Worm (Caenorhabditis elegans) whole organism, L4 larva: ENCODE measurements around the gene sax-2.

Experiments
- D1046.2 ChIP-seq: fragments of 200-800 bp; sonication (Bioruptor generic); IDR thresholded peaks from 2 replicates; pipeline ENCODE4 v1.3.6; 2022; ENCODE audit warnings: missing genetic modification characterization, missing compliant biosample characterization
- T26A8.4 ChIP-seq: fragments of 200-800 bp; sonication (Bioruptor generic); IDR thresholded peaks from 2 replicates; pipeline ENCODE4 v1.3.6; 2022; ENCODE audit warnings: missing genetic modification characterization, missing compliant biosample characterization
- Y105C5A.15 ChIP-seq: fragments of 200-800 bp; sonication (Bioruptor generic); IDR thresholded peaks from 2 replicates; pipeline ENCODE4 v1.3.6; 2022; ENCODE audit warnings: missing genetic modification characterization, missing compliant biosample characterization
- ZK337.2 ChIP-seq: fragments of 200-800 bp; sonication (Bioruptor generic); IDR thresholded peaks from 2 replicates; pipeline ENCODE4 v1.3.6; 2022; ENCODE audit warnings: missing genetic modification reagents, missing genetic modification characterization, missing compliant biosample characterization
- ZK546.5 ChIP-seq, 2 experiments: sonication (generic microtip); optimal IDR thresholded peaks; 2 replicates each; lab custom pipeline; 2017; ENCODE audit warnings: missing biosample characterization in 2 of 2, missing genetic modification characterization in 2 of 2
- aha-1 ChIP-seq: fragments of 150-350 bp; peaks from one replicate; lab custom pipeline; 2014; ENCODE audit warnings: missing biosample characterization, missing genetic modification characterization
- arid-1 ChIP-seq: fragments of 200-800 bp; sonication (Bioruptor generic); conservative IDR thresholded peaks from 2 replicates; pipeline ENCODE4 v1.3.6; 2022; ENCODE audit warnings: missing genetic modification reagents, missing genetic modification characterization, missing compliant biosample characterization
- ceh-82 ChIP-seq: sonication (generic microtip); optimal IDR thresholded peaks from 2 replicates; lab custom pipeline; 2017; ENCODE audit warnings: missing biosample characterization, missing genetic modification characterization
- cey-2 ChIP-seq: sonication (generic microtip); optimal IDR thresholded peaks from 3 replicates; lab custom pipeline; 2017; ENCODE audit warnings: missing genetic modification characterization, mild to moderate bottlenecking, missing compliant biosample characterization, antibody characterized with exemption, borderline replicate concordance; ENCODE audit not compliant: insufficient read depth
- ctbp-1 ChIP-seq: fragments of 200-800 bp; sonication (Bioruptor generic); IDR thresholded peaks from 2 replicates; pipeline ENCODE4 v1.3.6; 2022; ENCODE audit warnings: missing genetic modification reagents, missing genetic modification characterization, missing compliant biosample characterization
- daf-12 ChIP-seq: fragments of 150-350 bp; optimal IDR thresholded peaks from 2 replicates; lab custom pipeline; 2014; ENCODE audit warnings: missing biosample characterization, missing genetic modification reagents, missing genetic modification characterization
- daf-16 ChIP-seq, 3 experiments: sonication (generic microtip); optimal IDR thresholded peaks; 2 replicates each; lab custom pipeline; 2016 to 2017; ENCODE audit warnings: missing genetic modification characterization in 3 of 3, missing genetic modification reagents in 3 of 3, mild to moderate bottlenecking in 2 of 3, missing compliant biosample characterization in 2 of 3, missing biosample characterization in 1 of 3, moderate library complexity in 1 of 3
- daf-8 ChIP-seq: fragments of 200-800 bp; sonication (Bioruptor generic); IDR thresholded peaks from 2 replicates; pipeline ENCODE4 v1.3.6; 2022; ENCODE audit warnings: missing genetic modification characterization, missing compliant biosample characterization
- dmd-6 ChIP-seq: fragments of 200-800 bp; sonication (Bioruptor generic); IDR thresholded peaks from 2 replicates; pipeline ENCODE4 v1.3.6; 2022; ENCODE audit warnings: missing genetic modification reagents, missing genetic modification characterization, missing compliant biosample characterization
- duxl-1 ChIP-seq: sonication (generic microtip); optimal IDR thresholded peaks from 2 replicates; lab custom pipeline; 2016; ENCODE audit warnings: mild to moderate bottlenecking, missing genetic modification characterization, moderate library complexity, missing compliant biosample characterization; ENCODE audit not compliant: poor library complexity
- egl-43 ChIP-seq: fragments of 200-800 bp; sonication (Bioruptor generic); IDR thresholded peaks from 2 replicates; pipeline ENCODE4 v1.3.6; 2022; ENCODE audit warnings: missing genetic modification reagents, missing genetic modification characterization, missing compliant biosample characterization
- hlh-11 ChIP-seq: fragments of 200-800 bp; sonication (Bioruptor generic); optimal IDR thresholded peaks from 2 replicates; lab custom pipeline; 2018; ENCODE audit warnings: mild to moderate bottlenecking, missing genetic modification characterization, missing compliant biosample characterization
- hlh-30 ChIP-seq: sonication (generic microtip); optimal IDR thresholded peaks from 2 replicates; lab custom pipeline; 2017; ENCODE audit warnings: antibody characterized with exemption, mild to moderate bottlenecking, missing genetic modification characterization, missing compliant biosample characterization; ENCODE audit not compliant: insufficient read depth
- hmg-1.1 ChIP-seq: fragments of 200-800 bp; sonication (Bioruptor generic); IDR thresholded peaks from 2 replicates; pipeline ENCODE4 v1.3.6; 2022; ENCODE audit warnings: missing genetic modification reagents, missing genetic modification characterization, missing compliant biosample characterization
- lim-7 ChIP-seq: fragments of 200-800 bp; sonication (Bioruptor generic); IDR thresholded peaks from 2 replicates; pipeline ENCODE4 v1.3.6; 2022; ENCODE audit warnings: missing genetic modification characterization, missing compliant biosample characterization
- lsy-2 ChIP-seq, 2 experiments: fragments of 150-350 bp in 1 of 2; sonication (generic microtip) in 1 of 2; optimal IDR thresholded peaks; 2 replicates each; lab custom pipeline; 2014 to 2017; ENCODE audit warnings: missing biosample characterization in 2 of 2, missing genetic modification characterization in 2 of 2
- madf-5 ChIP-seq, 2 experiments: fragments of 200-800 bp; sonication (Bioruptor generic); IDR thresholded peaks; 2 replicates each; pipeline ENCODE4 v1.3.6; 2022; ENCODE audit warnings: missing compliant biosample characterization in 2 of 2, missing genetic modification characterization in 2 of 2
- mdl-1 ChIP-seq, 2 experiments: fragments of 150-350 bp in 1 of 2; sonication (generic microtip) in 1 of 2; optimal IDR thresholded peaks; 2 replicates each; lab custom pipeline; 2014 to 2017; ENCODE audit warnings: missing biosample characterization in 2 of 2, missing genetic modification characterization in 2 of 2
- mep-1 ChIP-seq: fragments of 150-350 bp; sonication (generic microtip); optimal IDR thresholded peaks from 3 replicates; lab custom pipeline; 2014; ENCODE audit warnings: missing biosample characterization, missing genetic modification characterization
- mxl-3 ChIP-seq: fragments of 200-800 bp; sonication (Bioruptor generic); optimal IDR thresholded peaks from 2 replicates; lab custom pipeline; 2018; ENCODE audit warnings: mild to moderate bottlenecking, missing genetic modification characterization, missing compliant biosample characterization
- nhr-10 ChIP-seq: fragments of 150-350 bp; optimal IDR thresholded peaks from 2 replicates; lab custom pipeline; 2014; ENCODE audit warnings: missing biosample characterization, missing genetic modification characterization
- nhr-11 ChIP-seq: fragments of 150-350 bp; optimal IDR thresholded peaks from 2 replicates; lab custom pipeline; 2014; ENCODE audit warnings: missing biosample characterization, missing genetic modification characterization
- nhr-28 ChIP-seq: fragments of 150-350 bp; optimal IDR thresholded peaks from 2 replicates; lab custom pipeline; 2014; ENCODE audit warnings: missing biosample characterization, missing genetic modification characterization
- nhr-42 ChIP-seq: fragments of 200-800 bp; sonication (Bioruptor generic); IDR thresholded peaks from 2 replicates; pipeline ENCODE4 v1.3.6; 2022; ENCODE audit warnings: missing genetic modification characterization, missing compliant biosample characterization
- nhr-48 ChIP-seq: sonication (generic microtip); optimal IDR thresholded peaks from 2 replicates; lab custom pipeline; 2016; ENCODE audit warnings: mild to moderate bottlenecking, missing genetic modification characterization, missing compliant biosample characterization
- saeg-2 ChIP-seq: fragments of 200-800 bp; sonication (Bioruptor generic); IDR thresholded peaks from 2 replicates; pipeline ENCODE4 v1.3.6; 2022; ENCODE audit warnings: missing genetic modification reagents, missing genetic modification characterization, missing compliant biosample characterization
- sdz-12 ChIP-seq: fragments of 200-800 bp; sonication (Bioruptor generic); optimal IDR thresholded peaks from 2 replicates; lab custom pipeline; 2018; ENCODE audit warnings: mild to moderate bottlenecking, missing genetic modification characterization, missing compliant biosample characterization
- snpc-1.2 ChIP-seq: fragments of 200-800 bp; sonication (Bioruptor generic); IDR thresholded peaks from 2 replicates; pipeline ENCODE4 v1.3.6; 2022; ENCODE audit warnings: missing genetic modification reagents, missing genetic modification characterization, missing compliant biosample characterization
- spr-3 ChIP-seq: fragments of 200-800 bp; sonication (Bioruptor generic); optimal IDR thresholded peaks from 2 replicates; lab custom pipeline; 2018; ENCODE audit warnings: mild to moderate bottlenecking, missing genetic modification characterization, missing compliant biosample characterization
- tra-1 ChIP-seq: fragments of 200-800 bp; sonication (Bioruptor generic); IDR thresholded peaks from 2 replicates; pipeline ENCODE4 v1.3.6; 2022; ENCODE audit warnings: missing genetic modification reagents, missing genetic modification characterization, missing compliant biosample characterization
- unc-62 ChIP-seq, 3 experiments: fragments of 150-350 bp in 1 of 3; sonication (generic microtip); optimal IDR thresholded peaks in 2 of 3; peaks in 1 of 3; 1 replicate in 1 of 3; 2 replicates in 2 of 3; lab custom pipeline; 2014 to 2017; ENCODE audit warnings: missing biosample characterization in 3 of 3, missing genetic modification characterization in 3 of 3, missing genetic modification reagents in 3 of 3, missing genotype in 1 of 3
- vab-7 ChIP-seq: fragments of 200-800 bp; sonication (Bioruptor generic); IDR thresholded peaks from 2 replicates; pipeline ENCODE4 v1.3.6; 2022; ENCODE audit warnings: missing genetic modification reagents, missing genetic modification characterization, missing compliant biosample characterization
- zag-1 ChIP-seq: fragments of 150-350 bp; optimal IDR thresholded peaks from 2 replicates; lab custom pipeline; 2014; ENCODE audit warnings: missing biosample characterization, missing genetic modification characterization
- zfp-3 ChIP-seq: fragments of 200-800 bp; sonication (Bioruptor generic); conservative IDR thresholded peaks from 2 replicates; pipeline ENCODE4 v1.3.6; 2022; ENCODE audit warnings: missing genetic modification reagents, missing genetic modification characterization, missing compliant biosample characterization

The sax-2 gene

DNA sequence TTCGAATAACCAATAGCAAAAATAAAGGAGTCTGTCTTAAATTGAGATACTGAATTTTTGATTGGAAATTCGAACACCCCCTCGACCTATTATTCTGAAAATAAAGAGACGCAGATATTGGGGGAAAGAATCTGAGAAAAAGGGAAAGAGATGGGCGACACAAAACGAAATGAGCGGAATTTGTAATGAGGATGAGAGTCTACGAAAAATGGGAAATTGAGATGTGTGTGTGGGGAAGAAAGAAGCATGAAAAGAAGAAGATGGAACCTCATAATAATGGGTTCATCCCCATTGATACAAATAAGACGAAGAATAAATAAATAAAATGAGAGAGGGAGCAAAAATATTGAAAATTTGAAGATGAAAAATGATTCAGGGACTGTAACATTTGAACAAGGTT, 24.0 kb upstream of the sax-2 start, which contains the start of gene cah-1:
Gene cah-1 (minus strand): TSS at position 101 of the 400 bp plus-strand sequence.
- TF ChIP-seq spr-3 (GFP tag; lab: Kevin White, UChicago) = no peak
- no peak for TF ChIP-seq cey-2 (tag; lab: Kevin White, UChicago)
- TF ChIP-seq nhr-42 = no peak
- no peak for TF ChIP-seq nhr-10 (tag; lab: Kevin White, UChicago)
- TF ChIP-seq duxl-1 = no peak
- no peak for TF ChIP-seq snpc-1.2
- no peak for TF ChIP-seq lim-7
- no peak for TF ChIP-seq lsy-2 (tag; optimal IDR thresholded peaks at IDR 0.05; lab: Kevin White, UChicago)
- TF ChIP-seq ceh-82 (tag; lab: Kevin White, UChicago) = no peak
- TF ChIP-seq egl-43 (GFP tag; lab: Robert Waterston, UW) = no peak
- no peak for TF ChIP-seq daf-16 (GFP tag; optimal IDR thresholded peaks at IDR 0.05; lab: Kevin White, UChicago)
- TF ChIP-seq daf-16 (tag; optimal IDR thresholded peaks at IDR 0.05; lab: Kevin White, UChicago) = no peak
- TF ChIP-seq arid-1 (GFP tag; lab: Robert Waterston, UW) = no peak
- TF ChIP-seq madf-5 (GFP tag; IDR thresholded peaks at IDR 0.05; lab: Robert Waterston, UW) = no peak
- no peak for TF ChIP-seq nhr-11
- no peak for TF ChIP-seq ZK546.5 (tag; optimal IDR thresholded peaks at IDR 0.05; lab: Kevin White, UChicago)
- TF ChIP-seq dmd-6 (GFP tag; lab: Robert Waterston, UW) = no peak
- no peak for TF ChIP-seq ZK337.2 (GFP tag; lab: Robert Waterston, UW)

DNA sequence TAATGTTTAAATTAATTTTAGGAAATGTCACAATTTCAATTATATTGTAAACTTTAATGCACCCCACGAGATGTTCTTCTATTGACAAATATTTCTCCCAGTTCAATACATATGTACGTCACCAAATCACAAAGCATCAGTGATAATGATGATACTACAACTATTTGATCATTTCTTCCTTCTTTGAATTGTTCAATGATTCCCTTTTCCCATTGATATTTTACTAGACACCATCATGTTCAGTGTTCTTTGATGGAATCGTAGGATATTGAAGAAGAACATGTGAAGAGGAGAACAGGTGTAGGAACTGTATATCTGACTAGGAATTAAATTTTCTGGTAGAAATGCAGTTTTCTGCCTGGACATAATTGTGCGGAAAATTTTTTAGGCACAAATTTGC, 20.0 kb upstream of the sax-2 start:
- peak in 1 of 2 experiments; percentile 88 for TF ChIP-seq unc-62 (GFP tag; optimal IDR thresholded peaks at IDR 0.05 in 1 of 2; lab: Kevin White, UChicago)
- TF ChIP-seq unc-62 (tag; optimal IDR thresholded peaks at IDR 0.05; lab: Kevin White, UChicago) = no peak
- no peak for TF ChIP-seq saeg-2
- 0 out of 2 replicates have a peak, but pooled peaks have one; percentile 21 for TF ChIP-seq dmd-6 (GFP tag; lab: Robert Waterston, UW)
- TF ChIP-seq hlh-30 = peak; percentile 20
- peak; percentile 6 to 51 for TF ChIP-seq mdl-1 (tag; optimal IDR thresholded peaks at IDR 0.05; lab: Kevin White, UChicago)
- TF ChIP-seq hlh-11 (tag; lab: Kevin White, UChicago) = peak; percentile 27
- TF ChIP-seq nhr-28 (tag; lab: Kevin White, UChicago) = peak; percentile 44
- TF ChIP-seq egl-43 (GFP tag; lab: Robert Waterston, UW) = no peak
- peak; percentile 36 for TF ChIP-seq nhr-48

DNA sequence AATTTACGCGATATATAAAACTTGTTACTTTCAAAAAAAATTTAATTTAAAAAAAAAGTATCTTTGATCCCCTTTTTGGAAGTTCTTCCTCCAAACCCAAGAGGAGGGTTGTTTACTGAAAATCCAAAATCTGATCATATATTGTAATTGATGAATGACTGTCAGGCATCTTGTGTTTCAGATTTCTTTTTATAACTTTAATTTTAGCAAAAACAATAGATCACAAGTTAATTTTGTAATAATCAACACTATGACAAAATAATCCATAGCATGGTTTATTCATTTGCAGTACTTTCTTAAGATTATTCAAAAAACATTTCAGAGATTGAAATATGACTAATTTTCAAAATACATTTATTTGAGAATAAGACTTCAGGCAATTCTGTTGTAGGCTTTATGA, 17.2 kb upstream of the sax-2 start:
- TF ChIP-seq tra-1 (GFP tag; lab: Robert Waterston, UW) = no peak
- TF ChIP-seq daf-8 (GFP tag; lab: Robert Waterston, UW) = no peak
- TF ChIP-seq D1046.2 (GFP tag; lab: Robert Waterston, UW) = no peak
- no peak for TF ChIP-seq cey-2 (tag; lab: Kevin White, UChicago)
- no peak for TF ChIP-seq ZK546.5 (tag; optimal IDR thresholded peaks at IDR 0.05; lab: Kevin White, UChicago)
- TF ChIP-seq ceh-82 (tag; lab: Kevin White, UChicago) = no peak
- 0 out of 2 replicates have a peak, but pooled peaks have one; percentile 10 for TF ChIP-seq T26A8.4
- TF ChIP-seq mxl-3 (GFP tag; lab: Kevin White, UChicago) = no peak
- no peak for TF ChIP-seq Y105C5A.15
- no peak for TF ChIP-seq ctbp-1 (GFP tag; lab: Robert Waterston, UW)
- TF ChIP-seq snpc-1.2 = no peak
- TF ChIP-seq zag-1 (tag; lab: Kevin White, UChicago) = no peak
- TF ChIP-seq vab-7 (GFP tag; lab: Robert Waterston, UW) = no peak
- TF ChIP-seq mep-1 (tag; lab: Kevin White, UChicago) = no peak
- no peak for TF ChIP-seq lsy-2 (tag; optimal IDR thresholded peaks at IDR 0.05; lab: Kevin White, UChicago)
- TF ChIP-seq zfp-3 (GFP tag; lab: Robert Waterston, UW) = peak; percentile 66; the same call in 1 of the 2 replicates
- TF ChIP-seq sdz-12 (GFP tag; lab: Kevin White, UChicago) = no peak
- TF ChIP-seq nhr-42 = no peak
- no peak for TF ChIP-seq daf-12 (tag; lab: Kevin White, UChicago)
- no peak for TF ChIP-seq hmg-1.1 (GFP tag; lab: Robert Waterston, UW)
- TF ChIP-seq aha-1 (tag; lab: Kevin White, UChicago) = peak; percentile 92
